Worm (Caenorhabditis elegans): ENCODE measurements around the gene srx-67.

ce11 chrV:3913131-3913530, 3.4 kb upstream of the srx-67 start:
- no peak for TF ChIP-seq unc-39 (tag; optimal IDR thresholded peaks at IDR 0.05)
- TF ChIP-seq nhr-28 (tag; optimal IDR thresholded peaks at IDR 0.05) = no peak
- TF ChIP-seq ceh-82 (tag; optimal IDR thresholded peaks at IDR 0.05) = no peak
- no peak for TF ChIP-seq nfya-1 (tag; optimal IDR thresholded peaks at IDR 0.05; ENCODE audit: insufficient read depth)
